Fruit fly (Drosophila melanogaster): ENCODE results near the gene CarT.

The CarT gene

dm6 chr2L:20773453-20774054 is 43.5 kb upstream of the CarT start:
- TF ChIP-seq brk (GFP tag; optimal IDR thresholded peaks at IDR 0.05) (no peak), Hr83 (GFP tag; optimal IDR thresholded peaks at IDR 0.05; ENCODE audit: poor library complexity, severe bottlenecking) (no peak), tai (GFP tag; optimal IDR thresholded peaks at IDR 0.05) (no peak), GATAd (GFP tag; optimal IDR thresholded peaks at IDR 0.05) (no peak), CG9705 (GFP tag; optimal IDR thresholded peaks at IDR 0.05) (no peak), dmrt93B (GFP tag; optimal IDR thresholded peaks at IDR 0.05) (no peak), CG32264 (GFP tag; optimal IDR thresholded peaks at IDR 0.05) (no peak), Hnf4 (GFP tag; optimal IDR thresholded peaks at IDR 0.05) (no peak), CrebA (GFP tag; optimal IDR thresholded peaks at IDR 0.05; ENCODE audit: borderline replicate concordance) (peak; percentile 75), br (GFP tag; optimal IDR thresholded peaks at IDR 0.05) (no peak), Mio (GFP tag; optimal IDR thresholded peaks at IDR 0.05) (no peak), Myc (optimal IDR thresholded peaks at IDR 0.05) (no peak), Hr78 (GFP tag; optimal IDR thresholded peaks at IDR 0.05) (no peak), fru (GFP tag; optimal IDR thresholded peaks at IDR 0.05) (no peak), Dfd (GFP tag; optimal IDR thresholded peaks at IDR 0.05) (no peak), dl (GFP tag; optimal IDR thresholded peaks at IDR 0.05; ENCODE audit: insufficient read depth in 1 of 2, partially characterized antibody in 2 of 2) (peak in 1 of 2 experiments; percentile 50), foxo (GFP tag; optimal IDR thresholded peaks at IDR 0.05) (no peak), sv (GFP tag; optimal IDR thresholded peaks at IDR 0.05) (no peak), Dif (GFP tag; optimal IDR thresholded peaks at IDR 0.05; ENCODE audit: partially characterized antibody) (no peak), woc (GFP tag; optimal IDR thresholded peaks at IDR 0.05) (no peak), usp (GFP tag; optimal IDR thresholded peaks at IDR 0.05) (no peak), Vsx2 (GFP tag; optimal IDR thresholded peaks at IDR 0.05; ENCODE audit: partially characterized antibody) (no peak), Sp1 (GFP tag; optimal IDR thresholded peaks at IDR 0.05) (peak; percentile 42), jim (GFP tag; optimal IDR thresholded peaks at IDR 0.05) (no peak), psq (GFP tag; optimal IDR thresholded peaks at IDR 0.05) (no peak), HLH106 (tag; optimal IDR thresholded peaks at IDR 0.05) (no peak), Abd-B (GFP tag; optimal IDR thresholded peaks at IDR 0.05) (no peak), Rel (GFP tag; optimal IDR thresholded peaks at IDR 0.05) (no peak), Rel (tag; optimal IDR thresholded peaks at IDR 0.05) (peak; percentile 95), N (GFP tag; optimal IDR thresholded peaks at IDR 0.05) (no peak), dsf (GFP tag; optimal IDR thresholded peaks at IDR 0.05; ENCODE audit: borderline replicate concordance) (no peak), pan (optimal IDR thresholded peaks at IDR 0.05) (no peak), rgr (GFP tag; optimal IDR thresholded peaks at IDR 0.05) (no peak), sage (GFP tag; optimal IDR thresholded peaks at IDR 0.05) (no peak), ey (GFP tag; optimal IDR thresholded peaks at IDR 0.05) (no peak), OdsH (GFP tag; optimal IDR thresholded peaks at IDR 0.05) (no peak), h (GFP tag; optimal IDR thresholded peaks at IDR 0.05) (no peak)

dm6 chr2L:20770242-20770769 is 40.2 kb upstream of the CarT start, which contains the start of gene cad:
cad (plus strand) TSS chr2L:20770731.
- TF ChIP-seq ey (GFP tag; optimal IDR thresholded peaks at IDR 0.05): no peak
- no peak for TF ChIP-seq sv (GFP tag; optimal IDR thresholded peaks at IDR 0.05)
- no peak for TF ChIP-seq woc (GFP tag; optimal IDR thresholded peaks at IDR 0.05)
- peak in 1 of 2 experiments; percentile 14 for TF ChIP-seq foxo (GFP tag; optimal IDR thresholded peaks at IDR 0.05)
- TF ChIP-seq h (GFP tag; optimal IDR thresholded peaks at IDR 0.05): peak; percentile 65
- no peak for TF ChIP-seq Myc (optimal IDR thresholded peaks at IDR 0.05)
- TF ChIP-seq Abd-B (GFP tag; optimal IDR thresholded peaks at IDR 0.05): no peak
- TF ChIP-seq dl (GFP tag; optimal IDR thresholded peaks at IDR 0.05; ENCODE audit: insufficient read depth in 1 of 2, partially characterized antibody in 2 of 2): no peak
- peak; percentile 45 for TF ChIP-seq psq (GFP tag; optimal IDR thresholded peaks at IDR 0.05)
- TF ChIP-seq HLH106 (tag; optimal IDR thresholded peaks at IDR 0.05): peak; percentile 41
- TF ChIP-seq pan (optimal IDR thresholded peaks at IDR 0.05): no peak
- peak; percentile 2 for TF ChIP-seq Hnf4 (GFP tag; optimal IDR thresholded peaks at IDR 0.05)
- no peak for TF ChIP-seq dsf (GFP tag; optimal IDR thresholded peaks at IDR 0.05; ENCODE audit: borderline replicate concordance)
- no peak for TF ChIP-seq Dfd (GFP tag; optimal IDR thresholded peaks at IDR 0.05)
- no peak for TF ChIP-seq fru (GFP tag; optimal IDR thresholded peaks at IDR 0.05)
- peak; percentile 79 for TF ChIP-seq Hr83 (GFP tag; optimal IDR thresholded peaks at IDR 0.05; ENCODE audit: poor library complexity, severe bottlenecking)
- TF ChIP-seq OdsH (GFP tag; optimal IDR thresholded peaks at IDR 0.05): peak; percentile 11
- no peak for TF ChIP-seq CrebA (GFP tag; optimal IDR thresholded peaks at IDR 0.05; ENCODE audit: borderline replicate concordance)
- TF ChIP-seq Rel (GFP tag; optimal IDR thresholded peaks at IDR 0.05): no peak
- TF ChIP-seq Rel (tag; optimal IDR thresholded peaks at IDR 0.05): peak; percentile 65
- TF ChIP-seq CG9705 (GFP tag; optimal IDR thresholded peaks at IDR 0.05): peak; percentile 26
- peak; percentile 19 for TF ChIP-seq Jra (GFP tag; optimal IDR thresholded peaks at IDR 0.05)
- no peak for TF ChIP-seq Mio (GFP tag; optimal IDR thresholded peaks at IDR 0.05)
- no peak for TF ChIP-seq brk (GFP tag; optimal IDR thresholded peaks at IDR 0.05)
- peak; percentile 57 for TF ChIP-seq br (GFP tag; optimal IDR thresholded peaks at IDR 0.05)
- peak; percentile 68 for TF ChIP-seq rgr (GFP tag; optimal IDR thresholded peaks at IDR 0.05)
- peak; percentile 65 for TF ChIP-seq jim (GFP tag; optimal IDR thresholded peaks at IDR 0.05)
- no peak for TF ChIP-seq tai (GFP tag; optimal IDR thresholded peaks at IDR 0.05)
- TF ChIP-seq Sp1 (GFP tag; optimal IDR thresholded peaks at IDR 0.05): peak; percentile 65
- no peak for TF ChIP-seq Dif (GFP tag; optimal IDR thresholded peaks at IDR 0.05; ENCODE audit: partially characterized antibody)
- TF ChIP-seq N (GFP tag; optimal IDR thresholded peaks at IDR 0.05): no peak
- TF ChIP-seq dmrt93B (GFP tag; optimal IDR thresholded peaks at IDR 0.05): peak; percentile 36
- TF ChIP-seq sage (GFP tag; optimal IDR thresholded peaks at IDR 0.05): no peak
- no peak for TF ChIP-seq Hr78 (GFP tag; optimal IDR thresholded peaks at IDR 0.05)
- no peak for TF ChIP-seq CG32264 (GFP tag; optimal IDR thresholded peaks at IDR 0.05)
- TF ChIP-seq GATAd (GFP tag; optimal IDR thresholded peaks at IDR 0.05): no peak
- no peak for TF ChIP-seq Vsx2 (GFP tag; optimal IDR thresholded peaks at IDR 0.05; ENCODE audit: partially characterized antibody)
- no peak for TF ChIP-seq usp (GFP tag; optimal IDR thresholded peaks at IDR 0.05)
- no peak for TF ChIP-seq lola (GFP tag; optimal IDR thresholded peaks at IDR 0.05)

Data from whole organism, wandering third instar larva.